Worm (Caenorhabditis elegans) whole organism, late embryonic: Measurements from ENCODE around the gene drr-2.

ENCODE experiments used
- T23F11.4 ChIP-seq: fragments of 200-800 bp; sonication (Bioruptor generic); optimal IDR thresholded peaks from 2 replicates; lab custom pipeline; 2018; ENCODE audit warnings: mild to moderate bottlenecking, missing genetic modification characterization, missing compliant biosample characterization
- ama-1 ChIP-seq: fragments of 150-350 bp; optimal IDR thresholded peaks from 2 replicates; lab custom pipeline; 2014
- ceh-30 ChIP-seq: fragments of 150-350 bp; optimal IDR thresholded peaks from 2 replicates; lab custom pipeline; 2014; ENCODE audit warnings: missing biosample characterization, missing genetic modification characterization
- fax-1 ChIP-seq: sonication (generic microtip); optimal IDR thresholded peaks from 2 replicates; lab custom pipeline; 2016; ENCODE audit warnings: missing genotype, missing genetic modification characterization, missing compliant biosample characterization
- pha-4 ChIP-seq: fragments of 150-350 bp; optimal IDR thresholded peaks from 2 replicates; lab custom pipeline; 2018; ENCODE audit warnings: missing biosample characterization, missing genetic modification reagents, missing genetic modification characterization
- pqm-1 ChIP-seq: sonication (generic microtip); optimal IDR thresholded peaks from 2 replicates; lab custom pipeline; 2016; ENCODE audit warnings: missing genetic modification characterization, missing compliant biosample characterization

- TF ChIP-seq pqm-1 (tag; lab: Kevin White, UChicago) (no peak), fax-1 (tag; lab: Kevin White, UChicago) (no peak), ama-1 (no peak), pha-4 (tag; lab: Kevin White, UChicago) (no peak), T23F11.4 (GFP tag; lab: Kevin White, UChicago) (no peak), ceh-30 (tag; lab: Kevin White, UChicago) (no peak)
These were observed 2.5 kb downstream of the drr-2 start for ce11 chrIII:13640869-13641268.
